Worm (Caenorhabditis elegans) whole organism, L1 larva: ENCODE data around the gene M04G7.2.

ENCODE experiments used
- C04F5.9 ChIP-seq: sonication (generic microtip); optimal IDR thresholded peaks from 2 replicates; lab custom pipeline; 2016; ENCODE audit warnings: missing genetic modification characterization, missing compliant biosample characterization
- C16A3.4 ChIP-seq: fragments of 150-350 bp; optimal IDR thresholded peaks from 2 replicates; lab custom pipeline; 2014; ENCODE audit warnings: missing biosample characterization, missing genetic modification characterization
- F16B12.6 ChIP-seq: fragments of 150-350 bp; optimal IDR thresholded peaks from 2 replicates; lab custom pipeline; 2014; ENCODE audit warnings: missing biosample characterization, missing genetic modification characterization
- Y116A8C.19 ChIP-seq: sonication (generic microtip); optimal IDR thresholded peaks from 2 replicates; lab custom pipeline; 2016; ENCODE audit warnings: missing compliant biosample characterization, missing genetic modification characterization, borderline replicate concordance
- aly-2 ChIP-seq: fragments of 150-350 bp; optimal IDR thresholded peaks from 2 replicates; lab custom pipeline; 2014; ENCODE audit warnings: missing biosample characterization, missing genetic modification characterization
- ama-1 ChIP-seq: fragments of 150-350 bp; optimal IDR thresholded peaks from 2 replicates; lab custom pipeline; 2014
- blmp-1 ChIP-seq: fragments of 150-350 bp; optimal IDR thresholded peaks from 2 replicates; lab custom pipeline; 2014; ENCODE audit warnings: missing biosample characterization, missing genetic modification characterization
- ceh-8 ChIP-seq: fragments of 200-800 bp; sonication (Bioruptor generic); optimal IDR thresholded peaks from 2 replicates; lab custom pipeline; 2018; ENCODE audit warnings: mild to moderate bottlenecking, missing genetic modification characterization, moderate library complexity, missing compliant biosample characterization
- ceh-82 ChIP-seq, 3 experiments: fragments of 150-350 bp in 1 of 3; sonication (generic microtip) in 2 of 3; optimal IDR thresholded peaks; 2 replicates each; lab custom pipeline; 2014 to 2017; ENCODE audit warnings: missing biosample characterization in 3 of 3, missing genetic modification characterization in 3 of 3
- ceh-88 ChIP-seq: fragments of 200-800 bp; sonication (Bioruptor generic); IDR thresholded peaks from 2 replicates; pipeline ENCODE4 v1.3.6; 2022; ENCODE audit warnings: missing genetic modification characterization, missing compliant biosample characterization
- ceh-90 ChIP-seq: sonication (generic microtip); optimal IDR thresholded peaks from 2 replicates; lab custom pipeline; 2016; ENCODE audit warnings: missing genetic modification characterization, missing compliant biosample characterization
- dpl-1 ChIP-seq, 3 experiments: fragments of 150-350 bp in 2 of 3; sonication (generic microtip) in 1 of 3; optimal IDR thresholded peaks; 2 replicates each; lab custom pipeline; 2014 to 2017; ENCODE audit warnings: missing biosample characterization in 3 of 3, missing genetic modification characterization in 3 of 3, missing genetic modification reagents in 3 of 3
- dsc-1 ChIP-seq: sonication (generic microtip); optimal IDR thresholded peaks from 2 replicates; lab custom pipeline; 2016; ENCODE audit warnings: mild to moderate bottlenecking, missing genetic modification characterization, missing compliant biosample characterization
- efl-1 ChIP-seq, 4 experiments: fragments of 150-350 bp; optimal IDR thresholded peaks in 3 of 4; peaks in 1 of 4; 1 replicate in 1 of 4; 2 replicates in 3 of 4; lab custom pipeline; 2014; ENCODE audit warnings: missing biosample characterization in 2 of 4, missing genetic modification characterization in 2 of 4, missing genetic modification reagents in 2 of 4
- efl-3 ChIP-seq: fragments of 200-800 bp; sonication (Bioruptor generic); optimal IDR thresholded peaks from 2 replicates; lab custom pipeline; 2018; ENCODE audit warnings: mild to moderate bottlenecking, missing genetic modification characterization, missing compliant biosample characterization
- egl-27 ChIP-seq, 2 experiments: fragments of 150-350 bp in 1 of 2; sonication (generic microtip); optimal IDR thresholded peaks; 3 replicates each; lab custom pipeline; 2017 to 2018; ENCODE audit warnings: missing biosample characterization in 2 of 2, missing genetic modification characterization in 2 of 2, missing genetic modification reagents in 2 of 2
- elt-2 ChIP-seq: sonication (generic microtip); optimal IDR thresholded peaks from 2 replicates; lab custom pipeline; 2016; ENCODE audit warnings: missing genetic modification characterization, mild to moderate bottlenecking, inconsistent platforms, missing compliant biosample characterization, missing genetic modification reagents
- ets-5 ChIP-seq: fragments of 200-800 bp; sonication (Bioruptor generic); IDR thresholded peaks from 2 replicates; pipeline ENCODE4 v1.3.6; 2022; ENCODE audit warnings: missing genetic modification characterization, missing compliant biosample characterization
- fkh-10 ChIP-seq: sonication (generic microtip); optimal IDR thresholded peaks from 2 replicates; lab custom pipeline; 2017; ENCODE audit warnings: missing biosample characterization, missing genetic modification reagents, missing genetic modification characterization
- fkh-8 ChIP-seq: sonication (generic microtip); optimal IDR thresholded peaks from 2 replicates; lab custom pipeline; 2016; ENCODE audit warnings: mild to moderate bottlenecking, missing genetic modification characterization, missing compliant biosample characterization
- hlh-4 ChIP-seq: sonication (generic microtip); optimal IDR thresholded peaks from 2 replicates; lab custom pipeline; 2016; ENCODE audit warnings: mild to moderate bottlenecking, missing genetic modification characterization, missing compliant biosample characterization
- jun-1 ChIP-seq: fragments of 150-350 bp; optimal IDR thresholded peaks from 2 replicates; lab custom pipeline; 2014; ENCODE audit warnings: missing biosample characterization, missing genetic modification reagents, missing genetic modification characterization
- lin-13 ChIP-seq: fragments of 150-350 bp; optimal IDR thresholded peaks from 2 replicates; lab custom pipeline; 2014; ENCODE audit warnings: missing biosample characterization, missing genetic modification reagents, missing genetic modification characterization
- lin-35 ChIP-seq, 2 experiments: fragments of 150-350 bp; optimal IDR thresholded peaks; 2 replicates each; lab custom pipeline; 2014; ENCODE audit warnings: missing biosample characterization in 2 of 2, missing genetic modification characterization in 2 of 2, missing genetic modification reagents in 2 of 2
- lin-39 ChIP-seq: fragments of 150-350 bp; optimal IDR thresholded peaks from 2 replicates; lab custom pipeline; 2014; ENCODE audit warnings: missing biosample characterization, missing genetic modification reagents, missing genetic modification characterization
- lsy-2 ChIP-seq, 2 experiments: fragments of 150-350 bp; optimal IDR thresholded peaks; 2 replicates each; lab custom pipeline; 2014; ENCODE audit warnings: missing biosample characterization in 2 of 2, missing genetic modification characterization in 2 of 2
- mdl-1 ChIP-seq, 2 experiments: fragments of 150-350 bp; optimal IDR thresholded peaks; 2 replicates each; lab custom pipeline; 2014 to 2017; ENCODE audit warnings: missing biosample characterization in 2 of 2, missing genetic modification characterization in 2 of 2, inconsistent platforms in 1 of 2
- nhr-11 ChIP-seq: fragments of 150-350 bp; optimal IDR thresholded peaks from 2 replicates; lab custom pipeline; 2014; ENCODE audit warnings: missing biosample characterization, missing genetic modification characterization
- nhr-12 ChIP-seq: sonication (generic microtip); optimal IDR thresholded peaks from 2 replicates; lab custom pipeline; 2017; ENCODE audit warnings: missing biosample characterization, missing genetic modification characterization
- nhr-47 ChIP-seq: sonication (generic microtip); optimal IDR thresholded peaks from 2 replicates; lab custom pipeline; 2016; ENCODE audit warnings: mild to moderate bottlenecking, missing genetic modification characterization, moderate library complexity, missing compliant biosample characterization
- nhr-77 ChIP-seq: fragments of 150-350 bp; optimal IDR thresholded peaks from 2 replicates; lab custom pipeline; 2014; ENCODE audit warnings: missing biosample characterization, missing genetic modification characterization
- nhr-85 ChIP-seq: sonication (generic microtip); peaks from one replicate; lab custom pipeline; 2016; ENCODE audit warnings: missing genetic modification characterization, inconsistent platforms, missing compliant biosample characterization
- nhr-90 ChIP-seq: sonication (generic microtip); optimal IDR thresholded peaks from 2 replicates; lab custom pipeline; 2016; ENCODE audit warnings: mild to moderate bottlenecking, missing genetic modification characterization, missing compliant biosample characterization; ENCODE audit not compliant: poor library complexity
- pqm-1 ChIP-seq: sonication (generic microtip); optimal IDR thresholded peaks from 3 replicates; lab custom pipeline; 2017; ENCODE audit warnings: missing biosample characterization, missing genetic modification characterization
- rnt-1 ChIP-seq: sonication (generic microtip); optimal IDR thresholded peaks from 2 replicates; lab custom pipeline; 2016; ENCODE audit warnings: mild to moderate bottlenecking, missing genetic modification characterization, moderate library complexity, missing compliant biosample characterization
- skn-1 ChIP-seq: fragments of 150-350 bp; optimal IDR thresholded peaks from 2 replicates; lab custom pipeline; 2014; ENCODE audit warnings: missing biosample characterization, missing genetic modification characterization
- sox-4 ChIP-seq: sonication (generic microtip); optimal IDR thresholded peaks from 2 replicates; lab custom pipeline; 2016; ENCODE audit warnings: missing genetic modification characterization, missing compliant biosample characterization
- sup-37 ChIP-seq: fragments of 200-800 bp; sonication (Bioruptor generic); optimal IDR thresholded peaks from 2 replicates; lab custom pipeline; 2018; ENCODE audit warnings: mild to moderate bottlenecking, missing genetic modification characterization, missing compliant biosample characterization
- swsn-7 ChIP-seq: sonication (generic microtip); optimal IDR thresholded peaks from 2 replicates; lab custom pipeline; 2016; ENCODE audit warnings: missing genetic modification characterization, missing compliant biosample characterization
- tbx-2 ChIP-seq: sonication (generic microtip); optimal IDR thresholded peaks from 2 replicates; lab custom pipeline; 2016; ENCODE audit warnings: missing genetic modification characterization, missing compliant biosample characterization
- unc-130 ChIP-seq: fragments of 150-350 bp; optimal IDR thresholded peaks from 2 replicates; lab custom pipeline; 2017; ENCODE audit warnings: missing biosample characterization, missing genetic modification characterization, inconsistent platforms
- unc-30 ChIP-seq: sonication (generic microtip); optimal IDR thresholded peaks from 2 replicates; lab custom pipeline; 2017; ENCODE audit warnings: missing biosample characterization, missing genetic modification characterization
- unc-62 ChIP-seq: fragments of 150-350 bp; optimal IDR thresholded peaks from 2 replicates; lab custom pipeline; 2014; ENCODE audit warnings: missing biosample characterization, missing genetic modification reagents, missing genetic modification characterization
- unc-86 ChIP-seq: sonication (generic microtip); optimal IDR thresholded peaks from 2 replicates; lab custom pipeline; 2016; ENCODE audit warnings: missing genetic modification characterization, missing compliant biosample characterization
- vab-15 ChIP-seq: sonication (generic microtip); optimal IDR thresholded peaks from 2 replicates; lab custom pipeline; 2017; ENCODE audit warnings: missing genotype, mild to moderate bottlenecking, missing genetic modification characterization, missing compliant biosample characterization
- zag-1 ChIP-seq: fragments of 150-350 bp; optimal IDR thresholded peaks from 2 replicates; lab custom pipeline; 2014; ENCODE audit warnings: missing biosample characterization, missing genetic modification characterization
- ztf-11 ChIP-seq, 2 experiments: sonication (generic microtip); optimal IDR thresholded peaks; 2 replicates each; lab custom pipeline; 2016 to 2017; ENCODE audit warnings: missing genetic modification characterization in 2 of 2, missing biosample characterization in 1 of 2, missing compliant biosample characterization in 1 of 2

M04G7.2 gene

DNA sequence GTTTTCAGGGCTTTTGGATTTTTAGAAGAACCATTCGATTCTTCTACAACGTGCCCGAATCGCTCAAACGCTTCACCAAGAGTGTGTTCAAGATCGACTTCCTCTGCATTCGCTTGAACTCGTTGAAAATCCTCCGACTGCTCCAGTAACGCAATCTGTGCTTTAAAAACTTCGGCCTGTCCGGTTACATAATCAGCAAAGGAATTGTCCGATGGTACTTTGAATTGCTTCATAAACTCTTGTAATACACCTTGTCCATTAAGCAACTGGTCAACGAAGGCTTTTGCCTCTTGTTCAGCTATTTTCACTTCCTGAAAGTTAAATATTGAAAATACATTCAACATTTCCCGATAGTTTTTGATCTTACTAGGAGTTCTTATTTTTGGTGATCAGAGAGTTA is 40.1 kb downstream of the M04G7.2 start:
- TF ChIP-seq nhr-12 = no peak
- TF ChIP-seq efl-1 (optimal IDR thresholded peaks at IDR 0.05; lab: Kevin White, UChicago) = no peak
- peak in 1 of 2 experiments; percentile 86 for TF ChIP-seq efl-1 (GFP tag; optimal IDR thresholded peaks at IDR 0.05 in 1 of 2; lab: Kevin White, UChicago)

DNA sequence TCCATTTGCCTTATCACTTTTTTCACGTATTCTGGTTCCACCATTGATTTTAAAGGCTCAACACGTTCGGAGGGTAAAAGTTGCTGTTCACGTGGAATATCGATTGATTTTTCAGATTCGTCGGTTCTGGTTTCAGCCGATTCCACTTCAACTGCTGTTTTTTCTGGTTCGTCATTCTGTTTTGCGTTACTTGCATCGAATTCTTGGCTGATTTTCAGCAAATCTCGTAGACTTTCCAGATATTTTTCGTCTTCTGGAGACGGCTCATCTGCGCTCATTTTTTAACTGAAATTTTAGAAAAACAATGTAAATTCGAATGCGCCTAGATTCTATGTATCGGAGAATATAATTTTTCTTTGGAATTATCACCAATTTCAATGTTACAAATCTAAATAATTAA is 41.2 kb downstream of the M04G7.2 start, which contains the start of gene eri-1:
eri-1 (minus strand) TSS at position 285 of the 400 bp plus-strand sequence.
- TF ChIP-seq ztf-11 (tag; optimal IDR thresholded peaks at IDR 0.05; lab: Kevin White, UChicago) (no peak), nhr-85 (tag; lab: Kevin White, UChicago) (no peak), elt-2 (tag; lab: Kevin White, UChicago) (no peak)

DNA sequence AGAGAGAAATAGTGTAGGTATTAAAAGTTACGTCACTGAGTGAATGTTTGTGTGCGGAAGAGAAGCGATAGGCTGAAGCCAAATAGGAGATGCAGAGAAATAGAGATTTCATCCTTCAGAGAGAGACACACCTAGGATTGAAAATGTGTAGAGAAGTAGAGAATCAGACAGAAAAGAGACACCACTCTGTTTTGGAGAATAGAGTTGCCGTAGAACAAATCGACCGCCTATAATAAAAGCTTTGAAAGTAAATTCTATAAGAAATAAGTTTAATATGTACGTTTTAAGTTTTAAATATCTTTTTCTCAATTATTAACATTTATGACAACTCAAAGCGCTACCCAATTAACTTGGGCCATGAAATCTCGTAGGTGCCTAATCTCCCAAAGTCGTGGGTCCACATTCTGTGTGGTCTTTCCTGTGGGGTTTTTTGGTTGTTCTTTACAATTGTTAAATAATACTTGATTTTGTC is 50.4 kb downstream of the M04G7.2 start, which contains the start of gene T07A9.12:
T07A9.12 (plus strand) TSS at position 448 of the 472 bp plus-strand sequence.
- TF ChIP-seq efl-1 (optimal IDR thresholded peaks at IDR 0.05; lab: Kevin White, UChicago) = peak; percentile 76 to 84
- peak; percentile 41 to 92 for TF ChIP-seq efl-1 (GFP tag; optimal IDR thresholded peaks at IDR 0.05 in 1 of 2; lab: Kevin White, UChicago)
- TF ChIP-seq nhr-85 (tag; lab: Kevin White, UChicago) = peak; percentile 78
- peak; percentile 51 for TF ChIP-seq C04F5.9 (tag; lab: Kevin White, UChicago)
- TF ChIP-seq ceh-8 (GFP tag; lab: Kevin White, UChicago) = no peak
- TF ChIP-seq egl-27 (tag; optimal IDR thresholded peaks at IDR 0.05; lab: Kevin White, UChicago) = peak in 1 of 2 experiments; percentile 50
- peak; percentile 77 for TF ChIP-seq nhr-90 (tag; lab: Kevin White, UChicago)
- TF ChIP-seq sup-37 (GFP tag; lab: Kevin White, UChicago) = no peak
- no peak for TF ChIP-seq ama-1 (lab: Kevin White, UChicago)
- TF ChIP-seq fkh-10 (GFP tag; lab: Kevin White, UChicago) = peak; percentile 5
- TF ChIP-seq nhr-11 = no peak
- TF ChIP-seq lin-39 (tag; lab: Kevin White, UChicago) = no peak
- TF ChIP-seq vab-15 (tag; lab: Kevin White, UChicago) = peak; percentile 83
- peak; percentile 85 for TF ChIP-seq C16A3.4
- peak; percentile 81 for TF ChIP-seq nhr-47 (tag; lab: Kevin White, UChicago)
- TF ChIP-seq rnt-1 (tag; lab: Kevin White, UChicago) = peak; percentile 82
- TF ChIP-seq jun-1 (tag; lab: Kevin White, UChicago) = peak; percentile 63
- TF ChIP-seq swsn-7 (tag; lab: Kevin White, UChicago) = peak; percentile 80
- TF ChIP-seq unc-130 (tag; lab: Kevin White, UChicago) = peak; percentile 77
- TF ChIP-seq lin-13 = peak; percentile 69
- TF ChIP-seq dsc-1 (tag; lab: Kevin White, UChicago) = peak; percentile 54
- TF ChIP-seq ceh-88 (GFP tag; lab: Robert Waterston, UW) = no peak; the same call in 1 of the 2 replicates
- TF ChIP-seq aly-2 (tag; lab: Kevin White, UChicago) = peak; percentile 36
- TF ChIP-seq nhr-77 = peak; percentile 55
- no peak for TF ChIP-seq unc-30 (tag; lab: Kevin White, UChicago)
- TF ChIP-seq efl-3 (GFP tag; lab: Kevin White, UChicago) = no peak
- no peak for TF ChIP-seq unc-62
- TF ChIP-seq F16B12.6 (tag; lab: Kevin White, UChicago) = peak; percentile 25
- peak; percentile 51 for TF ChIP-seq unc-86 (tag; lab: Kevin White, UChicago)
- peak; percentile 82 to 88 for TF ChIP-seq lsy-2 (tag; optimal IDR thresholded peaks at IDR 0.05; lab: Kevin White, UChicago)
- peak in 1 of 2 experiments; percentile 50 for TF ChIP-seq mdl-1 (tag; optimal IDR thresholded peaks at IDR 0.05; lab: Kevin White, UChicago)
- TF ChIP-seq ets-5 (GFP tag; lab: Robert Waterston, UW) = no peak
- peak in 1 of 2 experiments; percentile 43 for TF ChIP-seq ztf-11 (tag; optimal IDR thresholded peaks at IDR 0.05; lab: Kevin White, UChicago)
- TF ChIP-seq ceh-82 (tag; optimal IDR thresholded peaks at IDR 0.05; lab: Kevin White, UChicago) = peak; percentile 3 to 70 (median 64)
- no peak for TF ChIP-seq nhr-12
- peak; percentile 82 for TF ChIP-seq tbx-2 (tag; lab: Kevin White, UChicago)
- peak; percentile 38 to 42 (median 42) for TF ChIP-seq dpl-1 (GFP tag; optimal IDR thresholded peaks at IDR 0.05; lab: Kevin White, UChicago)
- peak; percentile 0 for TF ChIP-seq pqm-1 (tag; lab: Kevin White, UChicago)
- TF ChIP-seq lin-35 (GFP tag; optimal IDR thresholded peaks at IDR 0.05; lab: Kevin White, UChicago) = peak; percentile 74 to 76
- peak; percentile 33 for TF ChIP-seq ceh-90
- peak; percentile 32 for TF ChIP-seq blmp-1 (tag; lab: Kevin White, UChicago)
- TF ChIP-seq Y116A8C.19 (tag; lab: Kevin White, UChicago) = peak; percentile 41
- peak; percentile 83 for TF ChIP-seq fkh-8 (tag; lab: Kevin White, UChicago)
- no peak for TF ChIP-seq hlh-4 (tag; lab: Kevin White, UChicago)
- peak; percentile 55 for TF ChIP-seq sox-4
- no peak for TF ChIP-seq zag-1 (tag; lab: Kevin White, UChicago)
- peak; percentile 44 for TF ChIP-seq skn-1 (tag; lab: Kevin White, UChicago)
